Worm (Caenorhabditis elegans) whole organism, young adult: ENCODE results near the gene sri-27.

Experiments used
- F49E8.2 ChIP-seq: sonication (generic microtip); optimal IDR thresholded peaks from 3 replicates; lab custom pipeline; 2017; ENCODE audit warnings: missing genetic modification characterization, mild to moderate bottlenecking, missing compliant biosample characterization, antibody characterized with exemption, moderate library complexity; ENCODE audit not compliant: insufficient read depth
- ama-1 ChIP-seq, 3 experiments: fragments of 150-350 bp in 1 of 3; sonication (generic microtip) in 2 of 3; optimal IDR thresholded peaks; 2 replicates each; lab custom pipeline; 2014 to 2018; ENCODE audit warnings: missing biosample characterization in 2 of 3, missing genetic modification characterization in 2 of 3, missing genetic modification reagents in 2 of 3
- dpl-1 ChIP-seq: fragments of 150-350 bp; optimal IDR thresholded peaks from 2 replicates; lab custom pipeline; 2014; ENCODE audit warnings: missing biosample characterization, missing genetic modification reagents, missing genetic modification characterization
- pha-4 ChIP-seq: fragments of 150-350 bp; sonication (generic microtip); optimal IDR thresholded peaks from 2 replicates; lab custom pipeline; 2014; ENCODE audit warnings: missing biosample characterization, missing genetic modification reagents, missing genetic modification characterization

DNA sequence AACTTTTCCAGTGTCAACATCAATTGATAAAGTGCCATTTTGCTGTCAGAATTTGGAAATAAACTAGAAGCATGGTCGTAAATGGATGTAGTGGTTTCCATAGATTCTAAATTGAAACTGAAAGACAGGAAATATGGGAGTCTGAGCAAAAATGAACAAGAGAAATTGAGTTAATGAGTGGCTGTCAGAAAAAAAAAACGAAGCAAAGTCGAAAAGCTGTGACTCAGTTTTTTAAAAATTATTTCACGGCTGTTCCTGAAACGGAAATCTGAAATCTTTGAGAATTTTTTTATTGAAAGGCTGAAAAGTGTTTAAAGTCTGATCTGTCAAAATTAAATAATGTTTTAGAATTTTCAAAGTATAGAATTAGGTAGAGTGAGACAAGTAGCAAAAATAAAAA, 47.2 kb upstream of the sri-27 start, which contains the start of gene srw-98:
- no peak for TF ChIP-seq F49E8.2 (tag; lab: Kevin White, UChicago)
- no peak for TF ChIP-seq pha-4
- no peak for TF ChIP-seq ama-1 (optimal IDR thresholded peaks at IDR 0.05; lab: Kevin White, UChicago)
- no peak for TF ChIP-seq ama-1 (GFP tag; optimal IDR thresholded peaks at IDR 0.05; lab: Kevin White, UChicago)
- TF ChIP-seq dpl-1 (GFP tag; lab: Kevin White, UChicago) = no peak
